Fruit fly (Drosophila melanogaster) whole organism, prepupa: Measurements from ENCODE around the gene wupA.

ENCODE experiments used
- Blimp-1 ChIP-seq: fragments of 200-800 bp; sonication (Bioruptor generic); optimal IDR thresholded peaks from 3 replicates; lab custom pipeline; 2017; ENCODE audit warnings: missing biosample characterization, missing genetic modification characterization, mild to moderate bottlenecking, moderate library complexity, missing genetic modification reagents
- CG10631 ChIP-seq: fragments of 200-800 bp; sonication (Bioruptor generic); optimal IDR thresholded peaks from 2 replicates; lab custom pipeline; 2016; ENCODE audit warnings: missing biosample characterization, missing genetic modification characterization
- CG10669 ChIP-seq: fragments of 200-800 bp; sonication (Bioruptor generic); optimal IDR thresholded peaks from 3 replicates; lab custom pipeline; 2018; ENCODE audit warnings: missing biosample characterization, mild to moderate bottlenecking, missing genetic modification characterization, moderate library complexity
- CG11294 ChIP-seq: fragments of 200-800 bp; sonication (Bioruptor generic); IDR thresholded peaks from 2 replicates; pipeline ENCODE4 v1.3.6; 2022; ENCODE audit warnings: missing biosample characterization, missing genetic modification characterization
- CG11902 ChIP-seq: fragments of 200-800 bp; sonication (Bioruptor generic); optimal IDR thresholded peaks from 3 replicates; lab custom pipeline; 2016; ENCODE audit warnings: missing biosample characterization, missing genetic modification characterization
- CG15336 ChIP-seq: fragments of 200-800 bp; sonication (Bioruptor generic); IDR thresholded peaks from 2 replicates; pipeline ENCODE4 v1.3.6; 2022; ENCODE audit warnings: missing biosample characterization, missing genetic modification characterization
- CG16779 ChIP-seq: fragments of 200-800 bp; sonication (Bioruptor generic); optimal IDR thresholded peaks from 3 replicates; lab custom pipeline; 2017; ENCODE audit warnings: missing biosample characterization, mild to moderate bottlenecking, missing genetic modification characterization
- CG31627 ChIP-seq: fragments of 200-800 bp; sonication (Bioruptor generic); optimal IDR thresholded peaks from 3 replicates; lab custom pipeline; 2016; ENCODE audit warnings: missing biosample characterization, missing genetic modification characterization
- CG32006 ChIP-seq: fragments of 200-800 bp; sonication (Bioruptor generic); optimal IDR thresholded peaks from 3 replicates; lab custom pipeline; 2017; ENCODE audit warnings: missing biosample characterization, mild to moderate bottlenecking, missing genetic modification characterization
- CG34406 ChIP-seq: fragments of 200-800 bp; sonication (Bioruptor generic); optimal IDR thresholded peaks from 3 replicates; lab custom pipeline; 2016; ENCODE audit warnings: missing biosample characterization, missing genetic modification characterization
- CG3919 ChIP-seq: fragments of 200-800 bp; sonication (Bioruptor generic); optimal IDR thresholded peaks from 3 replicates; lab custom pipeline; 2016; ENCODE audit warnings: missing biosample characterization, missing genetic modification characterization
- CG4318 ChIP-seq: fragments of 200-800 bp; sonication (Bioruptor generic); optimal IDR thresholded peaks from 3 replicates; lab custom pipeline; 2017; ENCODE audit warnings: missing biosample characterization, mild to moderate bottlenecking, missing genetic modification characterization
- CG6163 ChIP-seq: fragments of 200-800 bp; sonication (Bioruptor generic); IDR thresholded peaks from 3 replicates; pipeline ENCODE4 v1.3.6; 2022; ENCODE audit warnings: missing biosample characterization, missing genetic modification characterization
- CG6854 ChIP-seq: fragments of 200-800 bp; sonication (Bioruptor generic); optimal IDR thresholded peaks from 2 replicates; lab custom pipeline; 2017; ENCODE audit warnings: missing biosample characterization, mild to moderate bottlenecking, missing genetic modification characterization
- CG8319 ChIP-seq: fragments of 200-800 bp; sonication (Bioruptor generic); optimal IDR thresholded peaks from 3 replicates; lab custom pipeline; 2016; ENCODE audit warnings: missing biosample characterization, missing genetic modification characterization
- CG8632 ChIP-seq: fragments of 200-800 bp; sonication (Bioruptor generic); optimal IDR thresholded peaks from 3 replicates; lab custom pipeline; 2016; ENCODE audit warnings: missing biosample characterization, missing genetic modification characterization
- Eip75B ChIP-seq: fragments of 200-800 bp; sonication (Bioruptor generic); optimal IDR thresholded peaks from 3 replicates; lab custom pipeline; 2016; ENCODE audit warnings: missing biosample characterization, missing genetic modification characterization
- Eip78C ChIP-seq: fragments of 200-800 bp; sonication (Bioruptor generic); peaks from one replicate; lab custom pipeline; 2016; ENCODE audit warnings: missing biosample characterization, missing genetic modification characterization
- Ets96B ChIP-seq: fragments of 200-800 bp; optimal IDR thresholded peaks from 2 replicates; lab custom pipeline; 2019; ENCODE audit warnings: missing biosample characterization, mild to moderate bottlenecking, missing genetic modification characterization, moderate library complexity
- Hr39 ChIP-seq: fragments of 200-800 bp; sonication (Bioruptor generic); optimal IDR thresholded peaks from 2 replicates; lab custom pipeline; 2016; ENCODE audit warnings: missing biosample characterization, missing genetic modification characterization
- Lpt ChIP-seq: fragments of 200-800 bp; sonication (Bioruptor generic); optimal IDR thresholded peaks from 3 replicates; lab custom pipeline; 2016; ENCODE audit warnings: missing biosample characterization, missing genetic modification characterization
- OdsH ChIP-seq: fragments of 200-800 bp; sonication (Bioruptor generic); optimal IDR thresholded peaks from 3 replicates; lab custom pipeline; 2016; ENCODE audit warnings: missing biosample characterization, missing genetic modification characterization
- Smox ChIP-seq: fragments of 200-800 bp; sonication (Bioruptor generic); optimal IDR thresholded peaks from 3 replicates; lab custom pipeline; 2016; ENCODE audit warnings: missing biosample characterization, missing genetic modification characterization
- Sox102F ChIP-seq: fragments of 200-800 bp; sonication (Bioruptor generic); optimal IDR thresholded peaks from 2 replicates; lab custom pipeline; 2016; ENCODE audit warnings: missing biosample characterization, mild to moderate bottlenecking, missing genetic modification characterization
- Sox14 ChIP-seq: fragments of 200-800 bp; sonication (Bioruptor generic); optimal IDR thresholded peaks from 3 replicates; lab custom pipeline; 2016; ENCODE audit warnings: missing biosample characterization, missing genetic modification characterization
- Sox15 ChIP-seq: fragments of 200-800 bp; sonication (Bioruptor generic); optimal IDR thresholded peaks from 3 replicates; lab custom pipeline; 2016; ENCODE audit warnings: missing biosample characterization, missing genetic modification characterization
- cyc ChIP-seq: fragments of 200-800 bp; sonication (Bioruptor generic); optimal IDR thresholded peaks from 3 replicates; lab custom pipeline; 2016; ENCODE audit warnings: missing biosample characterization, missing genetic modification characterization
- dsx ChIP-seq: fragments of 200-800 bp; optimal IDR thresholded peaks from 3 replicates; lab custom pipeline; 2019; ENCODE audit warnings: missing biosample characterization, mild to moderate bottlenecking, missing genetic modification characterization, moderate library complexity; ENCODE audit not compliant: poor library complexity, severe bottlenecking
- eg ChIP-seq: fragments of 200-800 bp; sonication (Bioruptor generic); IDR thresholded peaks from 3 replicates; pipeline ENCODE4 v1.3.6; 2022; ENCODE audit warnings: missing biosample characterization, missing genetic modification characterization
- esn ChIP-seq: fragments of 200-800 bp; sonication (Bioruptor generic); optimal IDR thresholded peaks from 2 replicates; lab custom pipeline; 2016; ENCODE audit warnings: missing biosample characterization, mild to moderate bottlenecking, missing genetic modification characterization, moderate library complexity
- fkh ChIP-seq: fragments of 200-800 bp; sonication (Bioruptor generic); optimal IDR thresholded peaks from 3 replicates; lab custom pipeline; 2017; ENCODE audit warnings: missing biosample characterization, mild to moderate bottlenecking, missing genetic modification characterization, moderate library complexity
- lz ChIP-seq: fragments of 200-800 bp; sonication (Bioruptor generic); optimal IDR thresholded peaks from 3 replicates; lab custom pipeline; 2016; ENCODE audit warnings: missing biosample characterization, missing genetic modification characterization
- pdm3 ChIP-seq: fragments of 200-800 bp; sonication (Bioruptor generic); optimal IDR thresholded peaks from 3 replicates; lab custom pipeline; 2016; ENCODE audit warnings: missing biosample characterization, missing genetic modification characterization
- salr ChIP-seq, 2 experiments: fragments of 200-800 bp; sonication (Bioruptor generic); optimal IDR thresholded peaks; 3 replicates each; lab custom pipeline; 2016 to 2018; ENCODE audit warnings: missing biosample characterization in 2 of 2, missing genetic modification characterization in 2 of 2, mild to moderate bottlenecking in 1 of 2
- spab ChIP-seq: fragments of 200-800 bp; sonication (Bioruptor generic); optimal IDR thresholded peaks from 2 replicates; lab custom pipeline; 2017; ENCODE audit warnings: missing biosample characterization, mild to moderate bottlenecking, missing genetic modification characterization, missing genetic modification reagents
- svp ChIP-seq: fragments of 200-800 bp; sonication (Bioruptor generic); peaks from one replicate; lab custom pipeline; 2016; ENCODE audit warnings: missing biosample characterization, missing genetic modification characterization
- topi ChIP-seq: fragments of 200-800 bp; sonication (Bioruptor generic); optimal IDR thresholded peaks from 3 replicates; lab custom pipeline; 2016; ENCODE audit warnings: missing biosample characterization, missing genetic modification characterization

Gene wupA

dm6 chrX:18103353-18103752 is 13.4 kb downstream of the wupA start, which contains the start of gene CG7135:
Gene CG7135, plus strand, starts transcription at chrX:18103653.
- TF ChIP-seq CG15336 (GFP tag; lab: Robert Waterston, UW): no peak
- no peak for TF ChIP-seq OdsH (GFP tag; lab: Kevin White, UChicago)
- TF ChIP-seq CG16779 (tag; lab: Kevin White, UChicago): no peak
- no peak for TF ChIP-seq eg (GFP tag; lab: Robert Waterston, UW)
- TF ChIP-seq Smox (GFP tag; lab: Kevin White, UChicago): no peak
- TF ChIP-seq cyc (GFP tag; lab: Kevin White, UChicago): no peak
- TF ChIP-seq CG31627 (GFP tag; lab: Kevin White, UChicago): no peak
- TF ChIP-seq Lpt (GFP tag; lab: Kevin White, UChicago): no peak
- no peak for TF ChIP-seq Blimp-1
- TF ChIP-seq lz (GFP tag; lab: Kevin White, UChicago): no peak
- TF ChIP-seq esn (GFP tag; lab: Kevin White, UChicago): no peak
- no peak for TF ChIP-seq CG34406 (GFP tag; lab: Kevin White, UChicago)
- no peak for TF ChIP-seq CG11294 (GFP tag; lab: Robert Waterston, UW)
- no peak for TF ChIP-seq salr (GFP tag; optimal IDR thresholded peaks at IDR 0.05; lab: Kevin White, UChicago)
- no peak for TF ChIP-seq CG8319

dm6 chrX:18101778-18102177 is 14.9 kb downstream of the wupA start, which contains the start of gene Taf8:
Gene Taf8, plus strand, starts transcription at chrX:18101970.
- TF ChIP-seq CG4318 (GFP tag; lab: Kevin White, UChicago) (no peak), CG11902 (GFP tag; lab: Kevin White, UChicago) (no peak), eg (GFP tag; lab: Robert Waterston, UW) (0 out of 3 replicates have a peak, but pooled peaks have one; percentile 14), Hr39 (GFP tag; lab: Kevin White, UChicago) (no peak)

dm6 chrX:18101098-18101711 is 15.5 kb downstream of the wupA start, which contains the start of gene Mvb12:
Gene Mvb12, minus strand, starts transcription at chrX:18101314.
- no peak for TF ChIP-seq Smox (GFP tag; lab: Kevin White, UChicago)
- TF ChIP-seq fkh: peak; percentile 75
- TF ChIP-seq eg (GFP tag; lab: Robert Waterston, UW): 0 out of 3 replicates have a peak, but pooled peaks have one; percentile 36
- no peak for TF ChIP-seq CG10669 (GFP tag; lab: Kevin White, UChicago)
- peak; percentile 5 for TF ChIP-seq Eip75B (GFP tag; lab: Kevin White, UChicago)
- no peak for TF ChIP-seq OdsH (GFP tag; lab: Kevin White, UChicago)
- TF ChIP-seq CG3919 (GFP tag; lab: Kevin White, UChicago): no peak
- no peak for TF ChIP-seq cyc (GFP tag; lab: Kevin White, UChicago)
- no peak for TF ChIP-seq CG8632 (GFP tag; lab: Kevin White, UChicago)
- TF ChIP-seq CG6163: no peak
- no peak for TF ChIP-seq salr (GFP tag; optimal IDR thresholded peaks at IDR 0.05; lab: Kevin White, UChicago)
- no peak for TF ChIP-seq Ets96B (tag; lab: Kevin White, UChicago)
- TF ChIP-seq CG6854 (GFP tag; lab: Kevin White, UChicago): peak; percentile 5
- no peak for TF ChIP-seq CG10631
- no peak for TF ChIP-seq svp (GFP tag; lab: Kevin White, UChicago)
- no peak for TF ChIP-seq CG34406 (GFP tag; lab: Kevin White, UChicago)
- no peak for TF ChIP-seq topi (GFP tag; lab: Kevin White, UChicago)
- TF ChIP-seq Eip78C: no peak
- TF ChIP-seq pdm3: no peak
- TF ChIP-seq CG8319: no peak
- TF ChIP-seq dsx: peak; percentile 2
- no peak for TF ChIP-seq CG32006 (GFP tag; lab: Kevin White, UChicago)
- TF ChIP-seq esn (GFP tag; lab: Kevin White, UChicago): no peak
- peak; percentile 24 for TF ChIP-seq Sox102F (GFP tag; lab: Kevin White, UChicago)
- no peak for TF ChIP-seq spab (GFP tag; lab: Kevin White, UChicago)
- no peak for TF ChIP-seq CG31627 (GFP tag; lab: Kevin White, UChicago)
- no peak for TF ChIP-seq CG11294 (GFP tag; lab: Robert Waterston, UW)
- no peak for TF ChIP-seq Sox14 (GFP tag; lab: Kevin White, UChicago)
- no peak for TF ChIP-seq Sox15
- TF ChIP-seq Hr39 (GFP tag; lab: Kevin White, UChicago): no peak
